Worm (Caenorhabditis elegans): ENCODE measurements around the gene nhr-31.
A peak's percentile ranks its signal among the peaks of the same experiment; 100 is the strongest.

The nhr-31 gene

ce11 chrIV:8042005-8042404 lies 12.7 kb upstream of the nhr-31 start:
- TF ChIP-seq hlh-12 (tag; optimal IDR thresholded peaks at IDR 0.05) (no peak), lin-40 (tag; optimal IDR thresholded peaks at IDR 0.05) (peak; percentile 56), C06A6.2 (GFP tag; conservative IDR thresholded peaks at IDR 0.05) (0 out of 2 replicates have a peak, but pooled peaks have one; percentile 23), F57A8.1 (GFP tag; optimal IDR thresholded peaks at IDR 0.05) (no peak), F57C9.4 (tag; optimal IDR thresholded peaks at IDR 0.05) (no peak), somi-1 (GFP tag; optimal IDR thresholded peaks at IDR 0.05) (peak; percentile 56), Y79H2A.3 (GFP tag; conservative IDR thresholded peaks at IDR 0.05) (no peak)

ce11 chrIV:8040610-8041317 lies 11.5 kb upstream of the nhr-31 start:
- TF ChIP-seq tbx-9 (tag; optimal IDR thresholded peaks at IDR 0.05; ENCODE audit: borderline replicate concordance), result no peak
- TF ChIP-seq unc-130 (GFP tag; optimal IDR thresholded peaks at IDR 0.05), result no peak
- no peak for TF ChIP-seq snpc-1.1 (tag; optimal IDR thresholded peaks at IDR 0.05; ENCODE audit: insufficient read depth)

ce11 chrIV:8036492-8036891 lies 7.2 kb upstream of the nhr-31 start:
- TF ChIP-seq B0019.2 (GFP tag; conservative IDR thresholded peaks at IDR 0.05) (no peak), C06A6.2 (GFP tag; conservative IDR thresholded peaks at IDR 0.05) (no peak), sdz-38 (tag; optimal IDR thresholded peaks at IDR 0.05) (no peak), Y79H2A.3 (GFP tag; conservative IDR thresholded peaks at IDR 0.05) (no peak), K12H6.12 (tag; optimal IDR thresholded peaks at IDR 0.05) (no peak), let-526 (GFP tag; IDR thresholded peaks at IDR 0.05) (no peak), ama-1 (optimal IDR thresholded peaks at IDR 0.05) (no peak), ama-1 (GFP tag; optimal IDR thresholded peaks at IDR 0.05) (no peak), B0035.1 (tag; optimal IDR thresholded peaks at IDR 0.05) (no peak), lin-54 (GFP tag; optimal IDR thresholded peaks at IDR 0.05) (no peak), B0336.3 (GFP tag; IDR thresholded peaks at IDR 0.05) (no peak), attf-3 (GFP tag; conservative IDR thresholded peaks at IDR 0.05) (no peak), ceh-91 (GFP tag; IDR thresholded peaks at IDR 0.05) (no peak), snpc-1.1 (tag; optimal IDR thresholded peaks at IDR 0.05; ENCODE audit: insufficient read depth) (no peak)

ce11 chrIV:8034182-8034581 lies 4.9 kb upstream of the nhr-31 start:
- TF ChIP-seq snpc-1.3 (tag; optimal IDR thresholded peaks at IDR 0.05; ENCODE audit: insufficient read depth) (no peak), B0019.2 (GFP tag; conservative IDR thresholded peaks at IDR 0.05) (no peak), zim-3 (tag; optimal IDR thresholded peaks at IDR 0.05) (no peak), zfh-2 (GFP tag; conservative IDR thresholded peaks at IDR 0.05) (no peak), ceh-79 (tag; optimal IDR thresholded peaks at IDR 0.05) (no peak), atf-7 (tag; optimal IDR thresholded peaks at IDR 0.05) (no peak), lin-26 (GFP tag; IDR thresholded peaks at IDR 0.05) (no peak)

- TF ChIP-seq Y53F4B.3 (GFP tag; IDR thresholded peaks at IDR 0.05) (no peak), let-607 (tag; optimal IDR thresholded peaks at IDR 0.05) (peak; percentile 48 to 69), atf-7 (tag; optimal IDR thresholded peaks at IDR 0.05) (peak; percentile 81), cebp-1 (GFP tag; IDR thresholded peaks at IDR 0.05) (no peak), cebp-1 (tag; optimal IDR thresholded peaks at IDR 0.05) (peak; percentile 20), nhr-80 (tag; optimal IDR thresholded peaks at IDR 0.05) (peak; percentile 98), ztf-22 (GFP tag; optimal IDR thresholded peaks at IDR 0.05) (peak; percentile 65), ztf-28 (GFP tag; IDR thresholded peaks at IDR 0.05) (no peak), ets-4 (GFP tag; optimal IDR thresholded peaks at IDR 0.05) (peak; percentile 75)
Measured at ce11 chrIV:8032135-8032915, 3.0 kb upstream of the nhr-31 start.

Measured in whole organism, young adult.